Fruit fly (Drosophila melanogaster): ENCODE data around the gene CG43373.

Gene CG43373

dm6 chr3L:16475518-16476126, 67.5 kb downstream of the CG43373 start (continued):
- TF ChIP-seq ac (GFP tag; optimal IDR thresholded peaks at IDR 0.05): peak; percentile 7

dm6 chr3L:16474130-16474529, 69.0 kb downstream of the CG43373 start:
- TF ChIP-seq ERR (GFP tag; optimal IDR thresholded peaks at IDR 0.05) (no peak), HLHmδ (GFP tag; optimal IDR thresholded peaks at IDR 0.05) (no peak), Hmr (GFP tag; optimal IDR thresholded peaks at IDR 0.05) (no peak), zfh2 (GFP tag; optimal IDR thresholded peaks at IDR 0.05) (no peak), CG32767 (GFP tag; IDR thresholded peaks at IDR 0.05) (no peak), CG2678 (tag; optimal IDR thresholded peaks at IDR 0.05) (peak; percentile 19), ro (GFP tag; IDR thresholded peaks at IDR 0.05) (no peak), p53 (GFP tag; optimal IDR thresholded peaks at IDR 0.05) (no peak), CG7372 (GFP tag; IDR thresholded peaks at IDR 0.05) (no peak), CG6272 (GFP tag; IDR thresholded peaks at IDR 0.05) (no peak), CG13894 (tag; optimal IDR thresholded peaks at IDR 0.05) (no peak), CG4854 (GFP tag; optimal IDR thresholded peaks at IDR 0.05) (no peak), CG14441 (GFP tag; IDR thresholded peaks at IDR 0.05) (no peak), CG9727 (GFP tag; optimal IDR thresholded peaks at IDR 0.05) (no peak), Med (GFP tag) (peak; percentile 71), CG11695 (GFP tag; IDR thresholded peaks at IDR 0.05) (no peak), CG31365 (tag; optimal IDR thresholded peaks at IDR 0.05) (no peak), NC2β (GFP tag; optimal IDR thresholded peaks at IDR 0.05) (no peak), CG32532 (GFP tag; IDR thresholded peaks at IDR 0.05) (no peak), dpn (GFP tag; optimal IDR thresholded peaks at IDR 0.05) (peak in 1 of 2 experiments; percentile 6), CG31224 (GFP tag; IDR thresholded peaks at IDR 0.05) (no peak), insv (GFP tag; optimal IDR thresholded peaks at IDR 0.05) (no peak), jigr1 (GFP tag; IDR thresholded peaks at IDR 0.05) (no peak), CG34224 (GFP tag; IDR thresholded peaks at IDR 0.05; ENCODE audit: partially characterized antibody) (no peak), CG8388 (GFP tag; optimal IDR thresholded peaks at IDR 0.05) (peak; percentile 45), zen (tag; optimal IDR thresholded peaks at IDR 0.05) (no peak), H2.0 (GFP tag; IDR thresholded peaks at IDR 0.05) (no peak), CG8290 (GFP tag; optimal IDR thresholded peaks at IDR 0.05) (no peak), CG8290 (tag; optimal IDR thresholded peaks at IDR 0.05) (no peak), jing (GFP tag; optimal IDR thresholded peaks at IDR 0.05) (no peak), fd96Cb (tag; optimal IDR thresholded peaks at IDR 0.05) (peak; percentile 26), CG3163 (GFP tag; optimal IDR thresholded peaks at IDR 0.05) (no peak), Mad (GFP tag; optimal IDR thresholded peaks at IDR 0.05) (no peak), CG13296 (GFP tag; optimal IDR thresholded peaks at IDR 0.05) (no peak), Asciz (GFP tag; optimal IDR thresholded peaks at IDR 0.05) (no peak), CG2116 (GFP tag; optimal IDR thresholded peaks at IDR 0.05) (no peak), trem (tag; optimal IDR thresholded peaks at IDR 0.05) (no peak), CG3847 (GFP tag; IDR thresholded peaks at IDR 0.05) (no peak), ash1 (GFP tag; optimal IDR thresholded peaks at IDR 0.05) (no peak), sc (optimal IDR thresholded peaks at IDR 0.05) (no peak), sc (GFP tag; optimal IDR thresholded peaks at IDR 0.05) (peak; percentile 4), CG33557 (GFP tag; optimal IDR thresholded peaks at IDR 0.05) (no peak), CG17361 (GFP tag; IDR thresholded peaks at IDR 0.05) (peak; percentile 55; the same call in 1 of the 3 replicates), pho (GFP tag; optimal IDR thresholded peaks at IDR 0.05) (no peak), CG30403 (GFP tag; optimal IDR thresholded peaks at IDR 0.05) (peak; percentile 47), Blimp-1 (GFP tag; optimal IDR thresholded peaks at IDR 0.05) (peak; percentile 53), CG13424 (tag; optimal IDR thresholded peaks at IDR 0.05) (peak; percentile 5), CG11696 (GFP tag; IDR thresholded peaks at IDR 0.05) (no peak), Spps (tag; optimal IDR thresholded peaks at IDR 0.05) (no peak)
